Worm (Caenorhabditis elegans): Measurements from ENCODE around the gene K11H3.8.

The K11H3.8 gene

DNA sequence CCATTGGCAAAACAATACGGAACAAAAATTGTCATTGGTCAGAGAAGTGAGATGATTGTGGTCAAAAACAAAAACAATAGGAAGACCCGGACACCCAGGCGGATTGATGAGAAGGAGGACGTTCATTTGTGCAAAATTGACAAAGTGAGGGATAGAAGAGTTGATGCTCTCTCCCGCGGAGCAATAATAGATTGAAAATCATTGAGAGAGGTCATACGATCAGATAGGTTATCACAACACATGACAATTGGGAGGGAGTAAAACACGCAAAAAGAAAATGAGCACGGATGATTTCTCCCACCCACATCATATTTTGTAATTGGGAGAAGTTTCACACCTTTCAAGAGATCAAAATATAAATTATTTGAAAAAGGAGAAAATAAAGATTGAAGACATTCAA is 50.6 kb downstream of the K11H3.8 start:
- no peak for TF ChIP-seq unc-62 (GFP tag; optimal IDR thresholded peaks at IDR 0.05)

DNA sequence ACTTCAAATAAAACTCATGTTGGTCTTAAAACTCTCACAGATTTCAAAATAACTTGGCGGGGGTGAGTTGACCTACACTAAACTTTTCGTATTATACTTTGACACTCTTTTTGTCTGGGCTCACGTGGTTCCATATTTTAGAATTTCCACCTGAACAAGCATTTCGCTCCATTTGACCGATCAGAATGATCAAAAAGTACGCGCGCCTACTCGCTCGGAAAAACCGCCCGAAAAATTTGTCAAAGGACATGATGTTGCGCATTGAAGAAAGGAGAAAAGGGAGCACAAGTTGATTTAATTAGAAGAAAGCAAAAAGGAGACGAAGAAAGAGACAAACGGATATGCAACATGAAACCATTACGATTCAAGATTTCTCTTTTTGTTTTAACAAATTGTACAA is 51.3 kb downstream of the K11H3.8 start:
- TF ChIP-seq unc-62 (GFP tag; optimal IDR thresholded peaks at IDR 0.05): no peak
